Fruit fly (Drosophila melanogaster): ENCODE results near the gene CG1523.

DNA sequence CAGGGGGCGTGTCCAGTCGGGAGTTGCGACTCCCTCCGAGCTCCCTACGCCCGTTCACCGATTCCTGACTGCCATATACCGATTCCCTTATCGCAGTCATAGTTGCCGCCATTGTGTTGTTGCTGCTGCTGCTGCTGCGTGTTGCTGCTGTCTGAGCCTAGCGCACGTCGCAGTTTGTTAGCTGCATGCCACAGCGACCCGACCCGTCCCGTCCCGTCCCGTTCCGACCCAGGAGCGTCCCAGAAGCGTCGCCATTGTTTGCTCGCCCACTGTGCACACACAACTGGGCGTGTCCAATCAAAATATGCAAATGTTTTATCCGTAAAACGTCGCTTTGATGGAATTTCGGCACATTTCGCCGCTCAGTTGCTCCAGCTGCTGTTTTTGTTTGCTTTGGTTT, 43.8 kb downstream of the CG1523 start:
- no peak for TF ChIP-seq fru (GFP tag; optimal IDR thresholded peaks at IDR 0.05)
- TF ChIP-seq psq (GFP tag; optimal IDR thresholded peaks at IDR 0.05): no peak
- TF ChIP-seq Myc (optimal IDR thresholded peaks at IDR 0.05): no peak
- no peak for TF ChIP-seq tai (GFP tag; optimal IDR thresholded peaks at IDR 0.05)
- TF ChIP-seq Rel (GFP tag; optimal IDR thresholded peaks at IDR 0.05): no peak
- TF ChIP-seq Rel (tag; optimal IDR thresholded peaks at IDR 0.05): no peak
- no peak for TF ChIP-seq pan (optimal IDR thresholded peaks at IDR 0.05)
- no peak for TF ChIP-seq OdsH (GFP tag; optimal IDR thresholded peaks at IDR 0.05)
- TF ChIP-seq Abd-B (GFP tag; optimal IDR thresholded peaks at IDR 0.05): no peak
- no peak for TF ChIP-seq dl (GFP tag; optimal IDR thresholded peaks at IDR 0.05; ENCODE audit: insufficient read depth in 1 of 2, partially characterized antibody in 2 of 2)
- no peak for TF ChIP-seq usp (GFP tag; optimal IDR thresholded peaks at IDR 0.05)
- TF ChIP-seq h (GFP tag; optimal IDR thresholded peaks at IDR 0.05): no peak
